Worm (Caenorhabditis elegans): Measurements from ENCODE around the gene abu-1.

ce11 chrV:10388318-10388717, 6.7 kb upstream of the abu-1 start, which contains the start of gene AC3.5:
- no peak for TF ChIP-seq unc-55 (GFP tag; optimal IDR thresholded peaks at IDR 0.05)
- no peak for TF ChIP-seq zag-1 (tag; optimal IDR thresholded peaks at IDR 0.05)
- TF ChIP-seq blmp-1 (tag; optimal IDR thresholded peaks at IDR 0.05; ENCODE audit: insufficient read depth) = no peak
- TF ChIP-seq snpc-4 (tag; optimal IDR thresholded peaks at IDR 0.05) = no peak
- TF ChIP-seq egl-27 (tag; optimal IDR thresholded peaks at IDR 0.05) = no peak
- no peak for TF ChIP-seq ceh-16 (tag; optimal IDR thresholded peaks at IDR 0.05)
- TF ChIP-seq lsy-2 (tag; optimal IDR thresholded peaks at IDR 0.05) = no peak
- TF ChIP-seq unc-62 (GFP tag; optimal IDR thresholded peaks at IDR 0.05) = no peak
